Worm (Caenorhabditis elegans): ENCODE data around the gene gly-13.

DNA sequence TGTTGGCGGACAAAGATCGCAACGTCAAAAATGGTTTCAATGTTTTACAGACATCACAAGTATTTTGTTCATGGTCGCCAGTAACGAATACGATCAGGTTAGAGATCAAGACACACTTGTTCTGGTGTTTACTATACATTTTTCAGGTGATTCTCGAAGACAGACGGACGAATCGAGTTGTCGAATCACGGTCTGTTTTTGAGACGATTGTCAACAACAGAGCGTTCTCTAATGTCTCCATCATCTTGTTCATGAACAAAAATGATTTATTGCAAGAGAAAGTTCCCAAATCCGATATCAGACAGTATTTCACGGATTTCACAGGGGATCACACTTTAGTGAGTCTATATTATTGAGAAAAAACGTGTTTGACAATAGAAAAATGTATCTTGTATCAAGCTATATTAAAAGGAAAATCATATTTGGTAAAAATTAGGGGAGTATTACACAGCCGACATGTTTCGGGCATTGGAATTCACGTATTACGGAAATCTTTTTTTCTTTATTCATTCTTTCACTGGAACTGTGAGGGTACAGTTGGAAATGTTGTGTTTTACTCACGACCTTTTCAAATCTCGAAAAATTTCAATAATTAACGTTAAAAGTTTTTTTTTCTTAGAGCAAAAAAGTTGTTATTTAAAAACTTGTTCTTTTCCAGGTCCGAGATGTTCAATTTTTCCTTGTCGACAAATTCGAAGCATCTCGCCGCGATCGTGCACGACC, 48.2 kb downstream of the gly-13 start:
- TF ChIP-seq elt-1 (tag; optimal IDR thresholded peaks at IDR 0.05) (no peak), ceh-16 (tag; optimal IDR thresholded peaks at IDR 0.05) (no peak), ZK546.5 (tag; optimal IDR thresholded peaks at IDR 0.05) (no peak), aly-2 (tag; optimal IDR thresholded peaks at IDR 0.05) (no peak)

All from whole organism, L2 larva.